Fruit fly (Drosophila melanogaster) Kc167 (cell line): Measurements from ENCODE around the gene Cat.

Source experiments
- Sin3A ChIP-seq: fragments of >200 bp; optimal IDR thresholded peaks from 2 replicates; lab custom pipeline; 2018; ENCODE audit warnings: missing external identifiers
- h ChIP-seq: fragments of >200 bp; optimal IDR thresholded peaks from 3 replicates; lab custom pipeline; 2018; ENCODE audit warnings: missing external identifiers
- psq ChIP-seq: fragments of >200 bp; optimal IDR thresholded peaks from 2 replicates; lab custom pipeline; 2017; ENCODE audit warnings: missing external identifiers
- ttk ChIP-seq: sonication (Bioruptor generic); optimal IDR thresholded peaks from 2 replicates; lab custom pipeline; 2017; ENCODE audit warnings: missing external identifiers

dm6 chr3L:18781653-18782629 is 40.5 kb upstream of the Cat start:
- TF ChIP-seq ttk (lab: Kevin White, UChicago) = no peak
- no peak for TF ChIP-seq psq (lab: Kevin White, UChicago)
- no peak for TF ChIP-seq Sin3A (lab: Kevin White, UChicago)
- no peak for TF ChIP-seq h (lab: Kevin White, UChicago)
